Fruit fly (Drosophila melanogaster) whole organism, wandering third instar larva: Measurements from ENCODE around the gene CG6415.

ENCODE experiments used
- Abd-B ChIP-seq: fragments of >200 bp; optimal IDR thresholded peaks from 2 replicates; lab custom pipeline; 2017; ENCODE audit warnings: missing biosample characterization, missing genetic modification characterization
- CG32264 ChIP-seq: fragments of 200-800 bp; sonication (Bioruptor generic); optimal IDR thresholded peaks from 2 replicates; lab custom pipeline; 2016; ENCODE audit warnings: missing biosample characterization, missing genetic modification characterization
- CG9705 ChIP-seq: fragments of 200-800 bp; sonication (Bioruptor generic); optimal IDR thresholded peaks from 2 replicates; lab custom pipeline; 2018; ENCODE audit warnings: missing biosample characterization, mild to moderate bottlenecking, missing genetic modification characterization
- Dif ChIP-seq: fragments of 200-275, 200-300 bp; sonication (Bioruptor generic); optimal IDR thresholded peaks from 2 replicates; lab custom pipeline; 2018; ENCODE audit warnings: missing biosample characterization, missing genetic modification characterization; ENCODE audit not compliant: partially characterized antibody
- GATAd ChIP-seq: sonication (Bioruptor generic); optimal IDR thresholded peaks from 2 replicates; lab custom pipeline; 2016; ENCODE audit warnings: missing biosample characterization, missing genetic modification characterization
- HLH106 ChIP-seq: fragments of 200-800 bp; optimal IDR thresholded peaks from 3 replicates; lab custom pipeline; 2019; ENCODE audit warnings: missing biosample characterization, mild to moderate bottlenecking, missing genetic modification characterization, moderate library complexity
- Hnf4 ChIP-seq: fragments of 200-800 bp; sonication (Bioruptor generic); optimal IDR thresholded peaks from 2 replicates; lab custom pipeline; 2016; ENCODE audit warnings: missing biosample characterization, mild to moderate bottlenecking, missing genetic modification characterization
- Hr78 ChIP-seq: fragments of >200 bp; optimal IDR thresholded peaks from 2 replicates; lab custom pipeline; 2017; ENCODE audit warnings: missing biosample characterization, missing genetic modification characterization
- Mio ChIP-seq: sonication (Bioruptor generic); optimal IDR thresholded peaks from 2 replicates; lab custom pipeline; 2016; ENCODE audit warnings: missing biosample characterization, missing genetic modification characterization
- Myc ChIP-seq: fragments of >200 bp; optimal IDR thresholded peaks from 2 replicates; lab custom pipeline; 2017
- N ChIP-seq: fragments of >200 bp; optimal IDR thresholded peaks from 2 replicates; lab custom pipeline; 2018; ENCODE audit warnings: missing biosample characterization, missing external identifiers, missing genetic modification characterization
- OdsH ChIP-seq: fragments of 200-800 bp; sonication (Bioruptor generic); optimal IDR thresholded peaks from 2 replicates; lab custom pipeline; 2016; ENCODE audit warnings: missing biosample characterization, mild to moderate bottlenecking, missing genetic modification characterization
- Rel ChIP-seq, 2 experiments: fragments of 200-800 bp; sonication (Bioruptor generic) in 1 of 2; optimal IDR thresholded peaks; 2 replicates in 1 of 2; 3 replicates in 1 of 2; lab custom pipeline; 2016 to 2019; ENCODE audit warnings: mild to moderate bottlenecking in 2 of 2, missing biosample characterization in 2 of 2, missing genetic modification characterization in 2 of 2, moderate library complexity in 1 of 2
- Sp1 ChIP-seq: fragments of 200-800 bp; sonication (Bioruptor generic); optimal IDR thresholded peaks from 3 replicates; lab custom pipeline; 2019; ENCODE audit warnings: missing biosample characterization, mild to moderate bottlenecking, missing genetic modification characterization, moderate library complexity
- Vsx2 ChIP-seq: fragments of 200-300, 225-300 bp; sonication (Bioruptor generic); optimal IDR thresholded peaks from 2 replicates; lab custom pipeline; 2018; ENCODE audit warnings: missing biosample characterization, missing genetic modification characterization; ENCODE audit not compliant: partially characterized antibody
- br ChIP-seq: fragments of 200-800 bp; sonication (Bioruptor generic); optimal IDR thresholded peaks from 2 replicates; lab custom pipeline; 2016; ENCODE audit warnings: missing biosample characterization, missing genetic modification characterization
- dl ChIP-seq, 2 experiments: fragments of 175-275, 200-275 bp in 1 of 2; fragments of 200-275 bp in 1 of 2; sonication (Bioruptor generic); optimal IDR thresholded peaks; lab custom pipeline; 2018; ENCODE audit warnings: mild to moderate bottlenecking in 2 of 2, missing biosample characterization in 2 of 2, missing genetic modification characterization in 2 of 2, moderate library complexity in 2 of 2; ENCODE audit not compliant: partially characterized antibody in 2 of 2, insufficient read depth in 1 of 2
- dmrt93B ChIP-seq: fragments of 200-800 bp; sonication (Bioruptor generic); optimal IDR thresholded peaks from 2 replicates; lab custom pipeline; 2018; ENCODE audit warnings: missing biosample characterization, mild to moderate bottlenecking, missing genetic modification characterization
- dsf ChIP-seq: sonication (Bioruptor generic); optimal IDR thresholded peaks from 2 replicates; lab custom pipeline; 2016; ENCODE audit warnings: missing biosample characterization, missing genetic modification characterization, borderline replicate concordance
- ey ChIP-seq: fragments of 200-800 bp; sonication (Bioruptor generic); optimal IDR thresholded peaks from 2 replicates; lab custom pipeline; 2016; ENCODE audit warnings: missing biosample characterization, missing genetic modification characterization
- foxo ChIP-seq, 2 experiments: fragments of 200-800 bp; sonication (Bioruptor generic); optimal IDR thresholded peaks; 2 replicates in 1 of 2; 3 replicates in 1 of 2; lab custom pipeline; 2016 to 2017; ENCODE audit warnings: missing biosample characterization in 2 of 2, missing genetic modification characterization in 2 of 2
- fru ChIP-seq: fragments of 200-800 bp; sonication (Bioruptor generic); optimal IDR thresholded peaks from 3 replicates; lab custom pipeline; 2016; ENCODE audit warnings: missing biosample characterization, mild to moderate bottlenecking, missing genetic modification characterization
- h ChIP-seq: fragments of 200-800 bp; sonication (Bioruptor generic); optimal IDR thresholded peaks from 3 replicates; lab custom pipeline; 2016; ENCODE audit warnings: missing biosample characterization, mild to moderate bottlenecking, missing genetic modification characterization
- lola ChIP-seq: fragments of >200 bp; optimal IDR thresholded peaks from 2 replicates; lab custom pipeline; 2017; ENCODE audit warnings: missing biosample characterization, missing genetic modification characterization
- pan ChIP-seq: fragments of >200 bp; optimal IDR thresholded peaks from 2 replicates; lab custom pipeline; 2017
- rgr ChIP-seq: fragments of 200-800 bp; sonication (Bioruptor generic); optimal IDR thresholded peaks from 3 replicates; lab custom pipeline; 2016; ENCODE audit warnings: missing biosample characterization, mild to moderate bottlenecking, missing genetic modification characterization
- sage ChIP-seq: fragments of 200-800 bp; sonication (Bioruptor generic); optimal IDR thresholded peaks from 2 replicates; lab custom pipeline; 2016; ENCODE audit warnings: missing biosample characterization, mild to moderate bottlenecking, missing genetic modification characterization
- tai ChIP-seq: sonication (Bioruptor generic); optimal IDR thresholded peaks from 2 replicates; lab custom pipeline; 2016; ENCODE audit warnings: missing biosample characterization, missing genetic modification characterization
- usp ChIP-seq: fragments of >200 bp; optimal IDR thresholded peaks from 2 replicates; lab custom pipeline; 2017; ENCODE audit warnings: missing biosample characterization, missing genetic modification characterization
- woc ChIP-seq: sonication (Bioruptor generic); optimal IDR thresholded peaks from 2 replicates; lab custom pipeline; 2016; ENCODE audit warnings: missing biosample characterization, mild to moderate bottlenecking, missing genetic modification characterization

CG6415 gene

DNA sequence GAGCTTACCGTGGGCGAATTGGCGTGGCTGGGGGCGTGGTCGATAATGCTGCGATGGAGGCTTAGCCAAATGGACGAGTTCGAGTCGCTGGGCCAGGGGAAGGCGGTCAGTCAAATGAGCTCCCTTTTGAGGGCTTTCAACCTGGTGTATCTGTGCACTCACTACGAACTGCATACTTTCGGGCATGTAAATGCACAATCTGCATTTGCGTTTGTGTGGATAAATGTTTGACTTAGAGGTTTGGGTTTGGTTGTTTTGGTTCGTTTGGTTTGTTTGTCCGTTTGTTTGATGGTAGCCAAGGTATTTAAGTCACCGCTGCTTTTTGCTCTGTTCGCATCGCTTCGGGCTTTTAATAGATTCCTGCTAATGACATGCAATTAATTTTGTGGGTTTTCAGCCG, 7.8 kb downstream of the CG6415 start:
- TF ChIP-seq fru (GFP tag; lab: Kevin White, UChicago) (no peak), Rel (GFP tag; optimal IDR thresholded peaks at IDR 0.05; lab: Kevin White, UChicago) (no peak), Rel (tag; optimal IDR thresholded peaks at IDR 0.05; lab: Kevin White, UChicago) (no peak), h (GFP tag; lab: Kevin White, UChicago) (no peak), OdsH (GFP tag; lab: Kevin White, UChicago) (no peak), Hr78 (GFP tag; lab: Kevin White, UChicago) (no peak), HLH106 (tag; lab: Kevin White, UChicago) (no peak), dmrt93B (GFP tag; lab: Kevin White, UChicago) (no peak), pan (lab: Kevin White, UChicago) (no peak), foxo (GFP tag; optimal IDR thresholded peaks at IDR 0.05; lab: Kevin White, UChicago) (no peak), woc (GFP tag; lab: Kevin White, UChicago) (no peak), Sp1 (GFP tag; lab: Kevin White, UChicago) (no peak), Vsx2 (GFP tag; lab: Kevin White, UChicago) (no peak), Abd-B (GFP tag; lab: Kevin White, UChicago) (no peak), Mio (GFP tag; lab: Kevin White, UChicago) (no peak), Myc (lab: Kevin White, UChicago) (no peak), dl (GFP tag; optimal IDR thresholded peaks at IDR 0.05; lab: Kevin White, UChicago; ENCODE audit: insufficient read depth in 1 of 2, partially characterized antibody in 2 of 2) (no peak), Hnf4 (GFP tag; lab: Kevin White, UChicago) (no peak), GATAd (GFP tag; lab: Kevin White, UChicago) (no peak)

dm6 chr2L:10721535-10721934, 18.1 kb downstream of the CG6415 start:
- TF ChIP-seq lola (no peak), Abd-B (GFP tag; lab: Kevin White, UChicago) (no peak), N (GFP tag; lab: Kevin White, UChicago) (no peak), fru (GFP tag; lab: Kevin White, UChicago) (no peak), Hnf4 (GFP tag; lab: Kevin White, UChicago) (no peak), Hr78 (GFP tag; lab: Kevin White, UChicago) (no peak), GATAd (GFP tag; lab: Kevin White, UChicago) (no peak)

DNA sequence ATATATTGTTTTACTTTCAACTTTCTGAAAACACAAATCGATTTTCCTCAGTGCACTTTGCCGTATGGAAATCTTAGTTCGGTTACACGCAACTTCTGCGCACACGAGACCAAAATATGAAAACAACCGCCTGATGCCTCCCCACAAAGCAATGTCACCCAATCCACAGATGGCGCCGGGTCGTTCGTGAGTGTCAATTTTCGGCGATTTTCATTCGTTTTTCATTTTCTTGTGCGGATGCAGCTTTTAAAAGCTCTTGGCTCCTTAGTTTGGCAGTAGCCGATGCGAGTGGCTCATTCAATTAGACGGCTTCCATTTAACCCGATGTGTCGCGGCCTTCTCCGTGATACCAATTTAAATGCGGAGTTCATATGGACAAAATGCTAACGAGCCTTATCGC, 20.5 kb downstream of the CG6415 start, which contains the start of gene CG6431:
Gene CG6431 (plus strand): TSS at position 301 of the 400 bp plus-strand sequence.
- no peak for TF ChIP-seq pan (lab: Kevin White, UChicago)
- TF ChIP-seq tai (GFP tag; lab: Kevin White, UChicago), result no peak
- no peak for TF ChIP-seq dl (GFP tag; optimal IDR thresholded peaks at IDR 0.05; lab: Kevin White, UChicago; ENCODE audit: insufficient read depth in 1 of 2, partially characterized antibody in 2 of 2)
- no peak for TF ChIP-seq CG9705
- no peak for TF ChIP-seq fru (GFP tag; lab: Kevin White, UChicago)
- no peak for TF ChIP-seq Sp1 (GFP tag; lab: Kevin White, UChicago)
- no peak for TF ChIP-seq Vsx2 (GFP tag; lab: Kevin White, UChicago)
- TF ChIP-seq Abd-B (GFP tag; lab: Kevin White, UChicago), result no peak
- no peak for TF ChIP-seq dsf (GFP tag; lab: Kevin White, UChicago)
- no peak for TF ChIP-seq usp
- no peak for TF ChIP-seq HLH106 (tag; lab: Kevin White, UChicago)
- no peak for TF ChIP-seq Hr78 (GFP tag; lab: Kevin White, UChicago)

dm6 chr2L:10728751-10729150, 25.3 kb downstream of the CG6415 start, which contains the start of gene CG6443:
Gene CG6443 (plus strand): TSS chr2L:10728978.
- peak; percentile 50 for TF ChIP-seq sage (GFP tag; lab: Kevin White, UChicago)
- no peak for TF ChIP-seq lola

DNA sequence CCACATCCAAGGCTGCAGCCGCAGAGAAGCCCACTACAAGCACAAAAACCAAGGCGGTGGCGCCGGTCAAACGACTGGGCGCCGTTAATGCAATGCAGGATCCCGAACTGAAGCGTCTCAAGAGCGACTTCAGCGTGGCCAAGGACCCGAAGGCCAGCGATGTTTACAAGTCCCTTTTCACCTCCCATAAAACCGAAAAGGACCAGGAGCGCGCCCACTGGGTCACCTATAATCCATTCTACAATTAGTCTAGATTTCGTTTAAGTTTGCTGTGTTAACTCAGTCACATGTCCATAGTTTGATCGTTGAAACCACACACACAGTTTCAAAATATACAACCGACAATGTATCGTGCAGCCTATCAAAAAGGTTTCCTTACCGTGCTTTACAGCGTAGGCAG, 26.5 kb downstream of the CG6415 start, which contains the start of gene CG17118:
Gene CG17118 (plus strand): TSS at position 301 of the 400 bp plus-strand sequence.
- TF ChIP-seq Myc (lab: Kevin White, UChicago) (no peak), tai (GFP tag; lab: Kevin White, UChicago) (no peak), Dif (GFP tag; lab: Kevin White, UChicago) (no peak), Rel (GFP tag; optimal IDR thresholded peaks at IDR 0.05; lab: Kevin White, UChicago) (no peak), Rel (tag; optimal IDR thresholded peaks at IDR 0.05; lab: Kevin White, UChicago) (no peak), HLH106 (tag; lab: Kevin White, UChicago) (no peak), Vsx2 (GFP tag; lab: Kevin White, UChicago) (no peak), sage (GFP tag; lab: Kevin White, UChicago) (no peak), rgr (GFP tag; lab: Kevin White, UChicago) (no peak), br (GFP tag; lab: Kevin White, UChicago) (no peak), CG9705 (no peak), Sp1 (GFP tag; lab: Kevin White, UChicago) (no peak), woc (GFP tag; lab: Kevin White, UChicago) (no peak), Hr78 (GFP tag; lab: Kevin White, UChicago) (no peak), pan (lab: Kevin White, UChicago) (no peak), ey (GFP tag; lab: Kevin White, UChicago) (no peak), N (GFP tag; lab: Kevin White, UChicago) (no peak), lola (no peak), fru (GFP tag; lab: Kevin White, UChicago) (no peak), CG32264 (no peak)
